Worm (Caenorhabditis elegans): ENCODE measurements around the gene F19B10.1.

- no peak for TF ChIP-seq nfya-1 (tag; optimal IDR thresholded peaks at IDR 0.05; ENCODE audit: insufficient read depth)
- TF ChIP-seq jun-1 (tag; optimal IDR thresholded peaks at IDR 0.05) = no peak
- no peak for TF ChIP-seq unc-39 (tag; optimal IDR thresholded peaks at IDR 0.05)
- TF ChIP-seq snpc-4 (tag; optimal IDR thresholded peaks at IDR 0.05) = no peak
These were observed 2.6 kb upstream of the F19B10.1 start for ce11 chrII:3680366-3680765.

Measured in whole organism, L3 larva.